Worm (Caenorhabditis elegans) whole organism, L1 larva: ENCODE data around the gene srxa-16.

Experiments used
- C16A3.4 ChIP-seq: fragments of 150-350 bp; optimal IDR thresholded peaks from 2 replicates; lab custom pipeline; 2014; ENCODE audit warnings: missing biosample characterization, missing genetic modification characterization
- blmp-1 ChIP-seq: fragments of 150-350 bp; optimal IDR thresholded peaks from 2 replicates; lab custom pipeline; 2014; ENCODE audit warnings: missing biosample characterization, missing genetic modification characterization
- efl-1 ChIP-seq, 4 experiments: fragments of 150-350 bp; optimal IDR thresholded peaks in 3 of 4; peaks in 1 of 4; 1 replicate in 1 of 4; 2 replicates in 3 of 4; lab custom pipeline; 2014; ENCODE audit warnings: missing biosample characterization in 2 of 4, missing genetic modification characterization in 2 of 4, missing genetic modification reagents in 2 of 4
- isw-1 ChIP-seq: fragments of 200-800 bp; sonication (Bioruptor generic); IDR thresholded peaks from 2 replicates; pipeline ENCODE4 v1.3.6; 2022; ENCODE audit warnings: missing genetic modification characterization, missing compliant biosample characterization
- lin-14 ChIP-seq: fragments of 200-800 bp; sonication (Bioruptor generic); optimal IDR thresholded peaks from 2 replicates; lab custom pipeline; 2018; ENCODE audit warnings: mild to moderate bottlenecking, missing genetic modification characterization, moderate library complexity, missing compliant biosample characterization
- lir-3 ChIP-seq: sonication (generic microtip); optimal IDR thresholded peaks from 2 replicates; lab custom pipeline; 2016; ENCODE audit warnings: mild to moderate bottlenecking, missing genetic modification characterization, moderate library complexity, missing compliant biosample characterization; ENCODE audit not compliant: poor library complexity
- nhr-20 ChIP-seq: sonication (generic microtip); optimal IDR thresholded peaks from 2 replicates; lab custom pipeline; 2016; ENCODE audit warnings: mild to moderate bottlenecking, missing genetic modification characterization, missing compliant biosample characterization
- nhr-85 ChIP-seq: sonication (generic microtip); peaks from one replicate; lab custom pipeline; 2016; ENCODE audit warnings: missing genetic modification characterization, inconsistent platforms, missing compliant biosample characterization
- pqm-1 ChIP-seq: sonication (generic microtip); optimal IDR thresholded peaks from 3 replicates; lab custom pipeline; 2017; ENCODE audit warnings: missing biosample characterization, missing genetic modification characterization
- skn-1 ChIP-seq: fragments of 150-350 bp; optimal IDR thresholded peaks from 2 replicates; lab custom pipeline; 2014; ENCODE audit warnings: missing biosample characterization, missing genetic modification characterization
- snu-23 ChIP-seq: sonication (generic microtip); optimal IDR thresholded peaks from 2 replicates; lab custom pipeline; 2016; ENCODE audit warnings: missing genetic modification characterization, missing compliant biosample characterization
- tbx-2 ChIP-seq: sonication (generic microtip); optimal IDR thresholded peaks from 2 replicates; lab custom pipeline; 2016; ENCODE audit warnings: missing genetic modification characterization, missing compliant biosample characterization
- ztf-4 ChIP-seq: fragments of 150-350 bp; optimal IDR thresholded peaks from 2 replicates; lab custom pipeline; 2014; ENCODE audit warnings: missing biosample characterization, missing genetic modification characterization

- TF ChIP-seq C16A3.4 (tag; lab: Kevin White, UChicago) (no peak), tbx-2 (tag; lab: Kevin White, UChicago) (no peak), nhr-20 (tag; lab: Kevin White, UChicago) (no peak), isw-1 (no peak), blmp-1 (tag; lab: Kevin White, UChicago) (no peak), snu-23 (GFP tag; lab: Kevin White, UChicago) (no peak), ztf-4 (tag; lab: Kevin White, UChicago) (no peak), efl-1 (optimal IDR thresholded peaks at IDR 0.05; lab: Kevin White, UChicago) (no peak), efl-1 (GFP tag; optimal IDR thresholded peaks at IDR 0.05 in 1 of 2; lab: Kevin White, UChicago) (no peak), skn-1 (tag; lab: Kevin White, UChicago) (no peak), pqm-1 (no peak), nhr-85 (tag; lab: Kevin White, UChicago) (no peak), lin-14 (GFP tag; lab: Kevin White, UChicago) (no peak), lir-3 (tag; lab: Kevin White, UChicago) (no peak)
Observed at ce11 chrV:16099441-16099840, 14.7 kb downstream of the srxa-16 start, which contains the start of gene str-7.
